Fruit fly (Drosophila melanogaster): ENCODE measurements around the gene eIF5B.

dm6 chr3L:3389666-3390059 is 71.1 kb downstream of the eIF5B start:
- TF ChIP-seq CTCF (optimal IDR thresholded peaks at IDR 0.05) = no peak
- no peak for TF ChIP-seq CG8478 (optimal IDR thresholded peaks at IDR 0.05)
